Fruit fly (Drosophila melanogaster) whole organism, embryonic: ENCODE results near the gene Mrm2.

Source experiments
- Abd-B ChIP-seq: fragments of 200-800 bp; sonication (Bioruptor generic); optimal IDR thresholded peaks from 2 replicates; lab custom pipeline; 2018; ENCODE audit warnings: missing biosample characterization, mild to moderate bottlenecking, missing genetic modification characterization, moderate library complexity
- Antp ChIP-seq: fragments of 200-800 bp; sonication (Bioruptor generic); optimal IDR thresholded peaks from 3 replicates; lab custom pipeline; 2016; ENCODE audit warnings: missing biosample characterization, missing genetic modification characterization
- Atf6 ChIP-seq: fragments of 200-800 bp; sonication (Bioruptor generic); IDR thresholded peaks from 2 replicates; pipeline ENCODE4 v1.3.6; 2022; ENCODE audit warnings: missing biosample characterization, missing genetic modification characterization
- CG10431 ChIP-seq: fragments of 200-800 bp; sonication (Bioruptor generic); optimal IDR thresholded peaks from 3 replicates; lab custom pipeline; 2018; ENCODE audit warnings: missing biosample characterization, mild to moderate bottlenecking, missing genetic modification characterization
- CG10565 ChIP-seq: fragments of 200-800 bp; sonication (Bioruptor generic); optimal IDR thresholded peaks from 3 replicates; lab custom pipeline; 2016; ENCODE audit warnings: missing biosample characterization, mild to moderate bottlenecking, missing genetic modification characterization
- CG10959 ChIP-seq: fragments of 200-800 bp; sonication (Bioruptor generic); IDR thresholded peaks from 2 replicates; pipeline ENCODE4 v1.3.6; 2022; ENCODE audit warnings: missing biosample characterization, missing genetic modification characterization
- CG11085 ChIP-seq: fragments of 200-800 bp; sonication (Bioruptor generic); IDR thresholded peaks from 2 replicates; pipeline ENCODE4 v1.3.6; 2022; ENCODE audit warnings: missing biosample characterization, missing genetic modification characterization
- CG11695 ChIP-seq: fragments of 200-800 bp; sonication (Bioruptor generic); IDR thresholded peaks from 3 replicates; pipeline ENCODE4 v1.3.6; 2022; ENCODE audit warnings: missing biosample characterization, missing genetic modification characterization
- CG11723 ChIP-seq: fragments of 200-800 bp; sonication (Bioruptor generic); optimal IDR thresholded peaks from 2 replicates; lab custom pipeline; 2017; ENCODE audit warnings: missing biosample characterization, mild to moderate bottlenecking, missing genetic modification characterization
- CG13296 ChIP-seq: fragments of 200-800 bp; sonication (Bioruptor generic); optimal IDR thresholded peaks from 3 replicates; lab custom pipeline; 2018; ENCODE audit warnings: missing biosample characterization, mild to moderate bottlenecking, missing genetic modification characterization
- CG14441 ChIP-seq: fragments of 200-800 bp; sonication (Bioruptor generic); IDR thresholded peaks from 2 replicates; pipeline ENCODE4 v1.3.6; 2022; ENCODE audit warnings: missing biosample characterization, missing genetic modification characterization
- CG15011 ChIP-seq: fragments of 200-800 bp; sonication (Bioruptor generic); optimal IDR thresholded peaks from 3 replicates; lab custom pipeline; 2018; ENCODE audit warnings: missing biosample characterization, mild to moderate bottlenecking, missing genetic modification characterization
- CG15479 ChIP-seq: fragments of 200-800 bp; sonication (Bioruptor generic); optimal IDR thresholded peaks from 3 replicates; lab custom pipeline; 2019; ENCODE audit warnings: missing biosample characterization, mild to moderate bottlenecking, missing genetic modification characterization, moderate library complexity
- CG17361 ChIP-seq: fragments of 200-800 bp; sonication (Bioruptor generic); IDR thresholded peaks from 3 replicates; pipeline ENCODE4 v1.3.6; 2022; ENCODE audit warnings: missing biosample characterization, missing genetic modification characterization
- CG2712 ChIP-seq: fragments of 200-800 bp; optimal IDR thresholded peaks from 3 replicates; lab custom pipeline; 2019; ENCODE audit warnings: missing biosample characterization, mild to moderate bottlenecking, missing genetic modification characterization, moderate library complexity
- CG30403 ChIP-seq: fragments of 200-800 bp; sonication (Bioruptor generic); optimal IDR thresholded peaks from 3 replicates; lab custom pipeline; 2016; ENCODE audit warnings: missing biosample characterization, missing genetic modification characterization
- CG31224 ChIP-seq: fragments of 200-800 bp; sonication (Bioruptor generic); IDR thresholded peaks from 2 replicates; pipeline ENCODE4 v1.3.6; 2022; ENCODE audit warnings: missing biosample characterization, missing genetic modification characterization
- CG42726 ChIP-seq: fragments of 200-800 bp; sonication (Bioruptor generic); IDR thresholded peaks from 2 replicates; pipeline ENCODE4 v1.3.6; 2022; ENCODE audit warnings: missing biosample characterization, missing genetic modification characterization; ENCODE audit not compliant: partially characterized antibody
- CG4404 ChIP-seq: fragments of 200-800 bp; sonication (Bioruptor generic); IDR thresholded peaks from 2 replicates; pipeline ENCODE4 v1.3.6; 2022; ENCODE audit warnings: missing biosample characterization, missing genetic modification characterization
- CG4707 ChIP-seq: fragments of 200-800 bp; sonication (Bioruptor generic); optimal IDR thresholded peaks from 2 replicates; lab custom pipeline; 2018; ENCODE audit warnings: missing biosample characterization, mild to moderate bottlenecking, missing genetic modification characterization, moderate library complexity
- CG4730 ChIP-seq: fragments of 200-800 bp; sonication (Bioruptor generic); IDR thresholded peaks from 2 replicates; pipeline ENCODE4 v1.3.6; 2022; ENCODE audit warnings: missing biosample characterization, missing genetic modification characterization
- CG9609 ChIP-seq: fragments of 200-800 bp; sonication (Bioruptor generic); optimal IDR thresholded peaks from 3 replicates; lab custom pipeline; 2016; ENCODE audit warnings: missing biosample characterization, missing genetic modification characterization
- CG9932 ChIP-seq: fragments of 200-800 bp; sonication (Bioruptor generic); IDR thresholded peaks from 2 replicates; pipeline ENCODE4 v1.3.6; 2022; ENCODE audit warnings: missing biosample characterization, missing genetic modification characterization
- CTCF ChIP-seq: fragments of 200-800 bp; sonication (Bioruptor generic); optimal IDR thresholded peaks from 2 replicates; lab custom pipeline; 2017; ENCODE audit warnings: missing biosample characterization, mild to moderate bottlenecking, missing genetic modification characterization, moderate library complexity
- CoRest ChIP-seq: fragments of 200-800 bp; sonication (Bioruptor generic); optimal IDR thresholded peaks from 3 replicates; lab custom pipeline; 2018; ENCODE audit warnings: missing biosample characterization, mild to moderate bottlenecking, missing genetic modification characterization, moderate library complexity
- D19A ChIP-seq: fragments of 200-800 bp; optimal IDR thresholded peaks from 3 replicates; lab custom pipeline; 2019; ENCODE audit warnings: missing biosample characterization, mild to moderate bottlenecking, missing genetic modification characterization, moderate library complexity
- ERR ChIP-seq: fragments of 200-800 bp; sonication (Bioruptor generic); optimal IDR thresholded peaks from 2 replicates; lab custom pipeline; 2016; ENCODE audit warnings: missing biosample characterization, missing genetic modification characterization
- Elba2 ChIP-seq: fragments of 200-800 bp; sonication (Bioruptor generic); optimal IDR thresholded peaks from 3 replicates; lab custom pipeline; 2016; ENCODE audit warnings: missing biosample characterization, missing genetic modification characterization
- Lhr ChIP-seq: fragments of 200-800 bp; sonication (Bioruptor generic); optimal IDR thresholded peaks from 3 replicates; lab custom pipeline; 2017; ENCODE audit warnings: mild to moderate bottlenecking, missing biosample characterization, missing genetic modification reagents, missing genetic modification characterization
- Mad ChIP-seq: fragments of 200-800 bp; sonication (Bioruptor generic); optimal IDR thresholded peaks from 2 replicates; lab custom pipeline; 2016; ENCODE audit warnings: missing biosample characterization, missing genetic modification characterization
- amos ChIP-seq: fragments of 200-800 bp; sonication (Bioruptor generic); IDR thresholded peaks from 2 replicates; pipeline ENCODE4 v1.3.6; 2022; ENCODE audit warnings: missing biosample characterization, missing genetic modification characterization; ENCODE audit not compliant: partially characterized antibody
- cwo ChIP-seq: fragments of 200-800 bp; sonication (Bioruptor generic); optimal IDR thresholded peaks from 3 replicates; lab custom pipeline; 2017; ENCODE audit warnings: missing biosample characterization, missing genetic modification characterization, mild to moderate bottlenecking, moderate library complexity, missing genetic modification reagents
- ems ChIP-seq: fragments of 200-800 bp; sonication (Bioruptor generic); optimal IDR thresholded peaks from 3 replicates; lab custom pipeline; 2016; ENCODE audit warnings: missing biosample characterization, missing genetic modification characterization
- gem ChIP-seq: fragments of 200-800 bp; sonication (Bioruptor generic); optimal IDR thresholded peaks from 2 replicates; lab custom pipeline; 2019; ENCODE audit warnings: missing biosample characterization, mild to moderate bottlenecking, missing genetic modification characterization, moderate library complexity
- gro ChIP-seq: fragments of 200-800 bp; sonication (Bioruptor generic); optimal IDR thresholded peaks from 2 replicates; lab custom pipeline; 2016; ENCODE audit warnings: missing biosample characterization, missing genetic modification characterization
- hbn ChIP-seq: fragments of 200-800 bp; sonication (Bioruptor generic); IDR thresholded peaks from 2 replicates; pipeline ENCODE4 v1.3.6; 2022; ENCODE audit warnings: missing biosample characterization, missing genetic modification characterization; ENCODE audit not compliant: partially characterized antibody
- inv ChIP-seq: fragments of 200-800 bp; sonication (Bioruptor generic); IDR thresholded peaks from 2 replicates; pipeline ENCODE4 v1.3.6; 2022; ENCODE audit warnings: missing biosample characterization, missing genetic modification characterization; ENCODE audit not compliant: partially characterized antibody
- jumu ChIP-seq: fragments of 200-800 bp; sonication (Bioruptor generic); optimal IDR thresholded peaks from 3 replicates; lab custom pipeline; 2016; ENCODE audit warnings: missing biosample characterization, missing genetic modification characterization
- lbe ChIP-seq: fragments of 200-800 bp; sonication (Bioruptor generic); optimal IDR thresholded peaks from 2 replicates; lab custom pipeline; 2016; ENCODE audit warnings: missing biosample characterization, mild to moderate bottlenecking, missing genetic modification characterization
- luna ChIP-seq: fragments of 200-800 bp; sonication (Bioruptor generic); optimal IDR thresholded peaks from 2 replicates; lab custom pipeline; 2016; ENCODE audit warnings: missing biosample characterization, missing genetic modification characterization
- mirr ChIP-seq: fragments of 200-800 bp; sonication (Bioruptor generic); optimal IDR thresholded peaks from 3 replicates; lab custom pipeline; 2018; ENCODE audit warnings: missing biosample characterization, mild to moderate bottlenecking, missing genetic modification characterization
- odd ChIP-seq: fragments of 200-800 bp; sonication (Bioruptor generic); optimal IDR thresholded peaks from 2 replicates; lab custom pipeline; 2017; ENCODE audit warnings: missing biosample characterization, mild to moderate bottlenecking, missing genetic modification characterization
- otp ChIP-seq: fragments of 200-800 bp; sonication (Bioruptor generic); IDR thresholded peaks from 3 replicates; pipeline ENCODE4, ENCODE4 v1.3.6; 2022; ENCODE audit warnings: missing biosample characterization, missing genetic modification characterization
- shn ChIP-seq: fragments of 200-800 bp; sonication (Bioruptor generic); optimal IDR thresholded peaks from 3 replicates; lab custom pipeline; 2016; ENCODE audit warnings: missing biosample characterization, missing genetic modification characterization
- sqz ChIP-seq: fragments of 200-800 bp; sonication (Bioruptor generic); optimal IDR thresholded peaks from 3 replicates; lab custom pipeline; 2018; ENCODE audit warnings: missing biosample characterization, mild to moderate bottlenecking, missing genetic modification characterization
- toy ChIP-seq: fragments of 200-800 bp; sonication (Bioruptor generic); IDR thresholded peaks from 2 replicates; pipeline ENCODE4 v1.3.6; 2022; ENCODE audit warnings: missing biosample characterization, missing genetic modification characterization
- zen ChIP-seq: fragments of 200-800 bp; sonication (Bioruptor generic); optimal IDR thresholded peaks from 3 replicates; lab custom pipeline; 2018; ENCODE audit warnings: missing biosample characterization, mild to moderate bottlenecking, missing genetic modification characterization, moderate library complexity

The Mrm2 gene

DNA sequence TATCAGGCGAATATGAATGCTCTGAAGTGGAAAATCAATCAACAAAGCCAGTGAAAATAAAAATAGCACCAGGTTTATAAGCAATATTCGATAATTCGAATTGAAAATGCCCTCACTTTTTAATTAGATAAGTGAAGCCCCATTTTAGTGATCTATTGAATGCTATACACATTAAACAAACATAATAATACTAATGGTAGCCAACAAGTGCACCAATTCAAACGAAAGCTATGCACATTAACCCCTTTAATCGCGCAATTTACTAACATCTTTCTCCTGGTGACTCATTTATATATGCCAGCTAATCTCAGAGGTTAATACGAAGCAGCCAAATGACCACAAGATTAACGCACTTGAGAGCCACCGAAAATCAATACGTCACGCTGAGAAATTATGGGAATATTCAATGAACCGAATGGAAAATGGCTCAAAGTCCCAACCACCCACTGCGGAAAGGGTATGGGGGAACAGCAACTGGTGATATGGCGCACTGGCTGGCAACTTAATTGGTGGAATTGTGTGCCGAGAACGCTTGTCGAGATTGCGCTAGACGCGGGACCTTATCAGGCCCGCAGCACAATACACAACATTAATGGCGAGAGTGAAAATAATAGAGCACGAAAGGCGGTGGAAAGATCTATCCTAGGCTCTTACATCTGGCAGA is 1.9 kb upstream of the Mrm2 start (continued):
- TF ChIP-seq CG9932 (GFP tag; lab: Robert Waterston, UW) (0 out of 2 replicates have a peak, but pooled peaks have one; percentile 31), mirr (GFP tag; lab: Kevin White, UChicago) (peak; percentile 88), CG31224 (GFP tag; lab: Robert Waterston, UW) (no peak), cwo (GFP tag; lab: Kevin White, UChicago) (peak; percentile 36), CG30403 (GFP tag; lab: Kevin White, UChicago) (peak; percentile 7), CG13296 (GFP tag; lab: Kevin White, UChicago) (peak; percentile 18), Atf6 (GFP tag; lab: Robert Waterston, UW) (peak; percentile 25; the same call in 1 of the 2 replicates), CG9609 (GFP tag; lab: Kevin White, UChicago) (peak; percentile 3), CG11695 (GFP tag; lab: Robert Waterston, UW) (0 out of 3 replicates have a peak, but pooled peaks have one; percentile 13), odd (no peak), CG17361 (GFP tag; lab: Robert Waterston, UW) (peak; percentile 53; the same call in 1 of the 3 replicates), gem (tag; lab: Kevin White, UChicago) (peak; percentile 16), ems (GFP tag; lab: Kevin White, UChicago) (no peak), amos (GFP tag; lab: Robert Waterston, UW) (no peak)

DNA sequence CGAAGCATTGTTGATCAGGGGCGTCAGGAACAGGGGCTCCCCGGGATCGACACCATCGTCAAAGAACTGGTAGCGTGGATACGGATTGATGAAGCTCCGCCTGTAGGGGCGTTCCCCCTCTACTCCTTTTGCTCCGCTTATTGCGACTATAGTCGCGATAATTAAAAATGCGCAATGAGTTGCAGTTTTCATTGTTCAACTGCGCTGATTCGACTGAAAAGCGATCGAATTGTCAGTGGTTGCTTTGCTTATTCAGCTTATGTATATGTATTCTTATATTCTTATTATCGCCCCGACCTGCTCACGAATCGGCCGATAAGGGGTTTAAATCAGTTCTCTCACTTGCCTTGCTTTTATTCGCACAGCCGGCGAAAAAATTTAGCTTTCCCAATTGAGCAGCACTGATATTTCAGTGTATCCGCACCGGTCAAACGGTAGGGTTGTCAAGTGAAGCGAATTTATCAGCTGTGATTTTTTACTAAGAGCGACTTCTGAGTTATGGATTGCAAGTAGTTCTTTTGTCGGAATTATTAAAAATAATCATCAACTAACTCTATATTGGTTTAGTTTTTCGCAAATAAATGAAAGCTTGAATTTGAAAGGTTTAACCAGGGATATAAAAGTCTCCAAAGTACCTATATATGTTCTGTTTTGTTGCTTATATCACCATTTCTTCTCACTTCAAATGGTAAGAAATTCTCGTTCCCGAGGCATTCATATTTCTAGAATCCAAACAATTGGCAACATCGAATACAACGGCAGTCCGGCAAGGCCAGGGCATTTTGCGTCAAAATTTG is 2.8 kb downstream of the Mrm2 start, which contains the start of the genes CG4572 and CG4686:
TSS of gene CG4572 (minus strand) at position 415 of the 797 bp plus-strand sequence.
TSS of gene CG4686 (plus strand) at position 518 of the 797 bp plus-strand sequence.
- TF ChIP-seq CG4730 (peak; percentile 54), Antp (GFP tag; lab: Kevin White, UChicago) (peak; percentile 70), luna (peak; percentile 53), jumu (GFP tag; lab: Kevin White, UChicago) (peak; percentile 65), CG15479 (GFP tag; lab: Kevin White, UChicago) (no peak), CoRest (tag; lab: Kevin White, UChicago) (peak; percentile 85), CG11723 (GFP tag; lab: Kevin White, UChicago) (peak; percentile 50), lbe (no peak), CG10431 (peak; percentile 34), shn (peak; percentile 72), ERR (peak; percentile 63), CG4707 (peak; percentile 38), otp (GFP tag; lab: Robert Waterston, UW) (no peak), CG10565 (no peak), CG31224 (GFP tag; lab: Robert Waterston, UW) (peak; percentile 69; the same call in 1 of the 2 replicates), CG4404 (peak; percentile 83), CG2712 (tag; lab: Kevin White, UChicago) (peak; percentile 84), CG42726 (GFP tag; lab: Robert Waterston, UW) (no peak), Lhr (GFP tag; lab: Kevin White, UChicago) (peak; percentile 48), CG11085 (peak; percentile 80), Abd-B (GFP tag; lab: Kevin White, UChicago) (peak; percentile 92), hbn (GFP tag; lab: Robert Waterston, UW) (no peak), CG10959 (GFP tag; lab: Robert Waterston, UW) (no peak), CG15011 (GFP tag; lab: Kevin White, UChicago) (peak; percentile 40), gro (GFP tag; lab: Kevin White, UChicago) (peak; percentile 87), Elba2 (peak; percentile 63), inv (no peak), D19A (tag; lab: Kevin White, UChicago) (peak; percentile 62), CG14441 (peak; percentile 76), zen (peak; percentile 72), CTCF (GFP tag; lab: Kevin White, UChicago) (peak; percentile 11), sqz (no peak), Mad (peak; percentile 61), toy (GFP tag; lab: Robert Waterston, UW) (0 out of 2 replicates have a peak, but pooled peaks have one; percentile 5)
